Worm (Caenorhabditis elegans): ENCODE measurements around the gene csr-1.

csr-1 gene

DNA sequence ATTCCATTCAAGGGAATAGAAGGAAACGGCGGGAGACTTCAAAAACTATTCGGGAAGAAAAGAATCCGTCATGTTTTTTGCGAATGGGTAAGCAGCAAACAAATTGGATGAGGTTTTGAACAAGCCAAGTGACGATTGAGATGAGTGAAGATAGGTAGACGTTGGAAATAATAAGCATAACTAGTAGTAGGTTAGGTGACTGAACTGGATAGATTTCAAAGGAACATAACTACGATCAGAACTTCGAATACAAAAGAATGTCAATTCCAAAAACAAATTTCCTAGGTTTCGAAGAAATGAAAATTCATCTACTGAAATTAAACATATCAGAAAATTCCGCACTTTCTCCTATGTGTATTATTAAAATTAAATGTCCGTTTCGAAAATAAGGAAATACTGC lies 50.5 kb downstream of the csr-1 start:
- no peak for TF ChIP-seq tbx-8 (GFP tag; optimal IDR thresholded peaks at IDR 0.05)
- no peak for TF ChIP-seq nhr-237 (tag; optimal IDR thresholded peaks at IDR 0.05)

DNA sequence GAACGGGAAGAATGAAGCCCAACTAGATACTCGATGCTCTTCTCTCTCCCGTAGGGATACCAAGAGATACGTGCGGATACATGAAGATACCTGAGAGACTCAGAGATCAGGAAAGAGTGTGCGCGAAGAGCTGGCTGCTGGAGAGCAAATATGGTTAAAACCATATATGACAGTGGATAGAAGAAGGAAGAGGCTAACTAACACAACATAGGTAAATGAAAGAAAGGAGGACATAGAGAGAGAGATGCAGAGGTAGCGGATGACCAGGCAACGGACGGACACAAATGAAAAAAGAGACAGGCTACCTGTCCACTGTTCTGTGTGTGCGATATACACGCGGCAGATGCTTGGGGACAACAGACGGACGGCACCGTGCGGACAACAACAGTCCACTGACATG lies 51.1 kb downstream of the csr-1 start:
- no peak for TF ChIP-seq drap-1 (GFP tag; optimal IDR thresholded peaks at IDR 0.05)
- TF ChIP-seq lin-32 (GFP tag; optimal IDR thresholded peaks at IDR 0.05), result no peak
- no peak for TF ChIP-seq nhr-76 (tag; optimal IDR thresholded peaks at IDR 0.05)
- TF ChIP-seq M03D4.4 (tag; optimal IDR thresholded peaks at IDR 0.05), result no peak
- no peak for TF ChIP-seq elt-3 (tag; optimal IDR thresholded peaks at IDR 0.05)
- no peak for TF ChIP-seq ceh-39 (tag; optimal IDR thresholded peaks at IDR 0.05)
- no peak for TF ChIP-seq ces-1 (GFP tag; optimal IDR thresholded peaks at IDR 0.05)
- peak; percentile 63 for TF ChIP-seq ham-2 (GFP tag; optimal IDR thresholded peaks at IDR 0.05)
- TF ChIP-seq zip-8 (tag; optimal IDR thresholded peaks at IDR 0.05), result no peak
- no peak for TF ChIP-seq sem-2 (GFP tag; optimal IDR thresholded peaks at IDR 0.05)
- no peak for TF ChIP-seq flh-1 (GFP tag; optimal IDR thresholded peaks at IDR 0.05)
- TF ChIP-seq nhr-2 (tag; optimal IDR thresholded peaks at IDR 0.05), result peak; percentile 98
- TF ChIP-seq ceh-83 (GFP tag; optimal IDR thresholded peaks at IDR 0.05), result no peak
- no peak for TF ChIP-seq ceh-43 (GFP tag; optimal IDR thresholded peaks at IDR 0.05)
- no peak for TF ChIP-seq sptf-1 (tag; optimal IDR thresholded peaks at IDR 0.05)
- TF ChIP-seq bed-3 (GFP tag; optimal IDR thresholded peaks at IDR 0.05), result no peak
- no peak for TF ChIP-seq elt-1 (tag; optimal IDR thresholded peaks at IDR 0.05; ENCODE audit: borderline replicate concordance, insufficient read depth)
- TF ChIP-seq mab-5 (tag; optimal IDR thresholded peaks at IDR 0.05), result no peak
- TF ChIP-seq tbx-8 (GFP tag; optimal IDR thresholded peaks at IDR 0.05), result no peak
- TF ChIP-seq lin-13 (tag; optimal IDR thresholded peaks at IDR 0.05), result no peak
- TF ChIP-seq unc-120 (tag; optimal IDR thresholded peaks at IDR 0.05; ENCODE audit: poor library complexity, severe bottlenecking), result no peak
- TF ChIP-seq mls-2 (tag; optimal IDR thresholded peaks at IDR 0.05), result peak; percentile 0
- no peak for TF ChIP-seq snpc-4 (tag; optimal IDR thresholded peaks at IDR 0.05)
- no peak for TF ChIP-seq blmp-1 (tag; optimal IDR thresholded peaks at IDR 0.05)
- TF ChIP-seq lsy-2 (tag; optimal IDR thresholded peaks at IDR 0.05), result no peak
- TF ChIP-seq cnd-1 (tag; optimal IDR thresholded peaks at IDR 0.05), result peak; percentile 17

DNA sequence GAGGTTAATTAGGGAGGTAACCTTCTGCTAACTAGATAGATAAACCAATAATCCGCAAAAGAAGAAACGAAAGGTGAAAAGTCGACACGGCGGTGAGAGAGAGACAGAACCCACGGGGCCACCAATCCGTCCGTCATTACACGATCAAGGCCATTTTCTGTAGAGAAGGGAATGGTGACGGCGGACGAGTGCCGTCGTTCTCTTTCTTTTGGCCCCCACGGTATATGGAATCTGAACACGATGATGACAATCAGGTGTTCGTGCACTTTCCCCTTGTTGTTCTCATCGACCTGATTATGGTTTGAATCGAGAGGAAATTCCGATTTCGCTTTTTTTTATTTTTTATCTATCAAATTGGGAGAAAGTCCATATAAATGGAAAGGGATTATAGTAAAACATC lies 52.3 kb downstream of the csr-1 start:
- TF ChIP-seq unc-120 (tag; optimal IDR thresholded peaks at IDR 0.05; ENCODE audit: poor library complexity, severe bottlenecking), result no peak
- TF ChIP-seq lin-13 (tag; optimal IDR thresholded peaks at IDR 0.05), result no peak
- no peak for TF ChIP-seq unc-62 (GFP tag; optimal IDR thresholded peaks at IDR 0.05)
- no peak for TF ChIP-seq nhr-12 (tag; optimal IDR thresholded peaks at IDR 0.05)
- no peak for TF ChIP-seq nhr-2 (tag; optimal IDR thresholded peaks at IDR 0.05)
- no peak for TF ChIP-seq flh-1 (GFP tag; optimal IDR thresholded peaks at IDR 0.05)
- no peak for TF ChIP-seq lsy-2 (tag; optimal IDR thresholded peaks at IDR 0.05)
- no peak for TF ChIP-seq lin-32 (GFP tag; optimal IDR thresholded peaks at IDR 0.05)
- TF ChIP-seq nhr-76 (tag; optimal IDR thresholded peaks at IDR 0.05), result no peak
- TF ChIP-seq snpc-4 (tag; optimal IDR thresholded peaks at IDR 0.05), result no peak
- TF ChIP-seq nhr-28 (tag; optimal IDR thresholded peaks at IDR 0.05), result no peak
- TF ChIP-seq mls-2 (tag; optimal IDR thresholded peaks at IDR 0.05), result peak; percentile 10
- TF ChIP-seq M03D4.4 (tag; optimal IDR thresholded peaks at IDR 0.05), result no peak
- no peak for TF ChIP-seq zip-8 (tag; optimal IDR thresholded peaks at IDR 0.05)
- peak; percentile 47 for TF ChIP-seq ham-2 (GFP tag; optimal IDR thresholded peaks at IDR 0.05)
- TF ChIP-seq sptf-1 (tag; optimal IDR thresholded peaks at IDR 0.05), result no peak
- no peak for TF ChIP-seq mab-5 (tag; optimal IDR thresholded peaks at IDR 0.05)
- no peak for TF ChIP-seq tbx-8 (GFP tag; optimal IDR thresholded peaks at IDR 0.05)
- no peak for TF ChIP-seq bed-3 (GFP tag; optimal IDR thresholded peaks at IDR 0.05)
- TF ChIP-seq blmp-1 (tag; optimal IDR thresholded peaks at IDR 0.05), result peak; percentile 62

DNA sequence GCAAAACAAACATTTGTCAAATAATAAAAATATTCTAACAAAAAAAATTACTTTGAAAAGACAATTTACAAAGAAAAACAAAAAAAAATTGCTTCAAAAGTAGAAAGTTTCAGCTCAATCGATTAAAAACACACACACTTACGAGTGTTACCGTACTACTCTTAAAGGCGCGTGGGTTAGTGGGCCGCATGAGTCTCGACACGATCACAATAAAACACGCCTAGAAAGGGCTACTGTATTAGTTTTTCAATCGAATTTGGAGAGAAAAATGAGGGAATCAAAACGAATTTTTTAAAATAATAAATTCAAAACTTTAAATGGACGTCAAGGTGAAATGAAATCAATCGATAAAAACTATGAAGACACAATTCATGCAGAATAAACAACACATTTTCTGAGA lies 53.5 kb downstream of the csr-1 start:
- TF ChIP-seq nhr-12 (tag; optimal IDR thresholded peaks at IDR 0.05) (no peak), lsy-2 (tag; optimal IDR thresholded peaks at IDR 0.05) (peak; percentile 5), nhr-76 (tag; optimal IDR thresholded peaks at IDR 0.05) (no peak), mls-2 (tag; optimal IDR thresholded peaks at IDR 0.05) (no peak), ceh-39 (tag; optimal IDR thresholded peaks at IDR 0.05) (no peak), sem-2 (GFP tag; optimal IDR thresholded peaks at IDR 0.05) (no peak), tbx-8 (GFP tag; optimal IDR thresholded peaks at IDR 0.05) (no peak)

Measured in whole organism, mixed stage, embryonic.